Fruit fly (Drosophila melanogaster) whole organism, embryonic: ENCODE results near the gene CG12016.
A peak's percentile ranks its signal among the peaks of the same experiment; 100 is the strongest.

Experiments
- Antp ChIP-seq: fragments of 200-800 bp; sonication (Bioruptor generic); optimal IDR thresholded peaks from 3 replicates; lab custom pipeline; 2016; ENCODE audit warnings: missing biosample characterization, missing genetic modification characterization
- CG10366 ChIP-seq: fragments of 200-800 bp; sonication (Bioruptor generic); IDR thresholded peaks from 2 replicates; pipeline ENCODE4 v1.3.6; 2022; ENCODE audit warnings: missing biosample characterization, missing genetic modification characterization
- CG12155 ChIP-seq: fragments of 200-800 bp; sonication (Bioruptor generic); optimal IDR thresholded peaks from 3 replicates; lab custom pipeline; 2016; ENCODE audit warnings: missing biosample characterization, missing genetic modification characterization
- CG12219 ChIP-seq: fragments of 200-800 bp; sonication (Bioruptor generic); optimal IDR thresholded peaks from 3 replicates; lab custom pipeline; 2018; ENCODE audit warnings: missing biosample characterization, mild to moderate bottlenecking, missing genetic modification characterization
- CG13287 ChIP-seq: fragments of 200-800 bp; sonication (Bioruptor generic); IDR thresholded peaks from 2 replicates; pipeline ENCODE4 v1.3.6; 2022; ENCODE audit warnings: missing biosample characterization, missing genetic modification characterization; ENCODE audit not compliant: partially characterized antibody
- CG13775 ChIP-seq: fragments of 200-800 bp; sonication (Bioruptor generic); optimal IDR thresholded peaks from 3 replicates; lab custom pipeline; 2017; ENCODE audit warnings: missing biosample characterization, mild to moderate bottlenecking, missing genetic modification characterization
- CG14050 ChIP-seq: fragments of 200-800 bp; sonication (Bioruptor generic); IDR thresholded peaks from 3 replicates; pipeline ENCODE4 v1.3.6; 2022; ENCODE audit warnings: missing biosample characterization, missing genetic modification characterization
- CG14667 ChIP-seq: fragments of 200-800 bp; sonication (Bioruptor generic); IDR thresholded peaks from 2 replicates; pipeline ENCODE4 v1.3.6; 2022; ENCODE audit warnings: missing biosample characterization, missing genetic modification characterization
- CG1603 ChIP-seq: fragments of 200-800 bp; sonication (Bioruptor generic); optimal IDR thresholded peaks from 2 replicates; lab custom pipeline; 2019; ENCODE audit warnings: missing biosample characterization, mild to moderate bottlenecking, missing genetic modification characterization, moderate library complexity
- CG16815 ChIP-seq: fragments of 200-800 bp; sonication (Bioruptor generic); optimal IDR thresholded peaks from 3 replicates; lab custom pipeline; 2017; ENCODE audit warnings: missing biosample characterization, mild to moderate bottlenecking, missing genetic modification characterization
- CG17359 ChIP-seq: fragments of 200-800 bp; sonication (Bioruptor generic); optimal IDR thresholded peaks from 3 replicates; lab custom pipeline; 2018; ENCODE audit warnings: missing biosample characterization, mild to moderate bottlenecking, missing genetic modification characterization, moderate library complexity
- CG33557 ChIP-seq: fragments of 200-800 bp; sonication (Bioruptor generic); optimal IDR thresholded peaks from 2 replicates; lab custom pipeline; 2019; ENCODE audit warnings: missing biosample characterization, mild to moderate bottlenecking, missing genetic modification characterization, moderate library complexity
- CG3726 ChIP-seq: fragments of 200-800 bp; sonication (Bioruptor generic); IDR thresholded peaks from 3 replicates; pipeline ENCODE4, ENCODE4 v1.3.6; 2022; ENCODE audit warnings: missing biosample characterization, missing genetic modification characterization
- CG3995 ChIP-seq: fragments of 200-800 bp; sonication (Bioruptor generic); optimal IDR thresholded peaks from 3 replicates; lab custom pipeline; 2016; ENCODE audit warnings: missing biosample characterization, missing genetic modification characterization
- CG4282 ChIP-seq: fragments of 200-800 bp; sonication (Bioruptor generic); optimal IDR thresholded peaks from 2 replicates; lab custom pipeline; 2016; ENCODE audit warnings: missing biosample characterization, missing genetic modification characterization
- CG4360 ChIP-seq: fragments of 200-800 bp; sonication (Bioruptor generic); IDR thresholded peaks from 2 replicates; pipeline ENCODE4 v1.3.6; 2022; ENCODE audit warnings: missing biosample characterization, missing genetic modification characterization
- CG5180 ChIP-seq: fragments of 200-800 bp; sonication (Bioruptor generic); optimal IDR thresholded peaks from 3 replicates; lab custom pipeline; 2017; ENCODE audit warnings: missing biosample characterization, missing genetic modification characterization, mild to moderate bottlenecking, moderate library complexity, missing genetic modification reagents
- CG6254 ChIP-seq: fragments of 200-800 bp; sonication (Bioruptor generic); optimal IDR thresholded peaks from 3 replicates; lab custom pipeline; 2017; ENCODE audit warnings: mild to moderate bottlenecking, missing biosample characterization, missing genetic modification reagents, missing genetic modification characterization
- CG6272 ChIP-seq: fragments of 200-800 bp; sonication (Bioruptor generic); IDR thresholded peaks from 2 replicates; pipeline ENCODE4 v1.3.6; 2022; ENCODE audit warnings: missing biosample characterization, missing genetic modification characterization
- CG8478 ChIP-seq: fragments of >200 bp; optimal IDR thresholded peaks from 2 replicates; lab custom pipeline; 2018
- CTCF ChIP-seq: fragments of 200-800 bp; sonication (Bioruptor generic); optimal IDR thresholded peaks from 2 replicates; lab custom pipeline; 2017; ENCODE audit warnings: missing biosample characterization, mild to moderate bottlenecking, missing genetic modification characterization, moderate library complexity
- Chrac-16 ChIP-seq: fragments of 200-800 bp; sonication (Bioruptor generic); optimal IDR thresholded peaks from 3 replicates; lab custom pipeline; 2016; ENCODE audit warnings: missing biosample characterization, missing genetic modification characterization
- CkIIα-i1 ChIP-seq: fragments of 200-800 bp; sonication (Bioruptor generic); IDR thresholded peaks from 2 replicates; pipeline ENCODE4 v1.3.6; 2022; ENCODE audit warnings: missing biosample characterization, missing genetic modification characterization
- D19A ChIP-seq: fragments of 200-800 bp; optimal IDR thresholded peaks from 3 replicates; lab custom pipeline; 2019; ENCODE audit warnings: missing biosample characterization, mild to moderate bottlenecking, missing genetic modification characterization, moderate library complexity
- D19B ChIP-seq: fragments of 200-800 bp; sonication (Bioruptor generic); optimal IDR thresholded peaks from 2 replicates; lab custom pipeline; 2017; ENCODE audit warnings: missing biosample characterization, mild to moderate bottlenecking, missing genetic modification characterization
- Dref ChIP-seq: fragments of 200-800 bp; sonication (Bioruptor generic); IDR thresholded peaks from 2 replicates; pipeline ENCODE4 v1.3.6; 2022; ENCODE audit warnings: missing biosample characterization, missing genetic modification characterization
- Drgx ChIP-seq: fragments of 200-800 bp; sonication (Bioruptor generic); IDR thresholded peaks from 2 replicates; pipeline ENCODE4 v1.3.6; 2022; ENCODE audit warnings: missing biosample characterization, missing genetic modification characterization
- Fer1 ChIP-seq: fragments of 200-800 bp; sonication (Bioruptor generic); optimal IDR thresholded peaks from 2 replicates; lab custom pipeline; 2017; ENCODE audit warnings: missing biosample characterization, mild to moderate bottlenecking, missing genetic modification characterization
- HLH4C ChIP-seq: fragments of 200-800 bp; sonication (Bioruptor generic); IDR thresholded peaks from 3 replicates; pipeline ENCODE4 v1.3.6; 2022; ENCODE audit warnings: missing biosample characterization, missing genetic modification characterization; ENCODE audit not compliant: partially characterized antibody
- HmgD ChIP-seq: fragments of 200-800 bp; sonication (Bioruptor generic); optimal IDR thresholded peaks from 3 replicates; lab custom pipeline; 2016; ENCODE audit warnings: missing biosample characterization, missing genetic modification characterization
- MBD-R2 ChIP-seq: fragments of 200-800 bp; sonication (Bioruptor generic); IDR thresholded peaks from 2 replicates; pipeline ENCODE4 v1.3.6; 2022; ENCODE audit warnings: missing biosample characterization, missing genetic modification characterization
- Med ChIP-seq: fragments of 200-800 bp; sonication (Bioruptor generic); peaks from one replicate; lab custom pipeline; 2016; ENCODE audit warnings: missing biosample characterization, missing genetic modification characterization, mild to moderate bottlenecking, inconsistent platforms, moderate library complexity
- Rx ChIP-seq: fragments of 200-800 bp; sonication (Bioruptor generic); IDR thresholded peaks from 2 replicates; pipeline ENCODE4 v1.3.6; 2022; ENCODE audit warnings: missing biosample characterization, missing genetic modification characterization
- Sry-β ChIP-seq: fragments of 200-800 bp; sonication (Bioruptor generic); optimal IDR thresholded peaks from 2 replicates; lab custom pipeline; 2018; ENCODE audit warnings: missing biosample characterization, mild to moderate bottlenecking, missing genetic modification characterization, moderate library complexity
- Stat92E ChIP-seq, 3 experiments: fragments of >200 bp in 2 of 3; fragments of 200-800 bp in 1 of 3; sonication (Bioruptor generic) in 1 of 3; optimal IDR thresholded peaks; 2 replicates each; lab custom pipeline; 2017 to 2019; ENCODE audit warnings: missing biosample characterization in 3 of 3, missing genetic modification characterization in 3 of 3, mild to moderate bottlenecking in 1 of 3, moderate library complexity in 1 of 3
- Tbp ChIP-seq: fragments of >200 bp; optimal IDR thresholded peaks from 2 replicates; lab custom pipeline; 2018; ENCODE audit warnings: missing biosample characterization, missing genetic modification characterization
- Usf ChIP-seq: fragments of 200-800 bp; sonication (Bioruptor generic); optimal IDR thresholded peaks from 2 replicates; lab custom pipeline; 2017; ENCODE audit warnings: missing genotype, missing biosample characterization, missing genetic modification characterization
- Vsx1 ChIP-seq: fragments of 200-800 bp; sonication (Bioruptor generic); optimal IDR thresholded peaks from 2 replicates; lab custom pipeline; 2017; ENCODE audit warnings: missing biosample characterization, mild to moderate bottlenecking, missing genetic modification characterization, missing genetic modification reagents
- ash1 ChIP-seq: fragments of 200-800 bp; sonication (Bioruptor generic); optimal IDR thresholded peaks from 2 replicates; lab custom pipeline; 2018; ENCODE audit warnings: missing biosample characterization, mild to moderate bottlenecking, missing genetic modification characterization
- danr ChIP-seq: fragments of 200-800 bp; sonication (Bioruptor generic); IDR thresholded peaks from 2 replicates; pipeline ENCODE4 v1.3.6; 2022; ENCODE audit warnings: missing biosample characterization, missing genetic modification characterization
- emc ChIP-seq: fragments of 200-800 bp; sonication (Bioruptor generic); optimal IDR thresholded peaks from 2 replicates; lab custom pipeline; 2016; ENCODE audit warnings: missing biosample characterization, missing genetic modification characterization
- kni ChIP-seq: fragments of 200-800 bp; sonication (Bioruptor generic); optimal IDR thresholded peaks from 3 replicates; lab custom pipeline; 2017; ENCODE audit warnings: mild to moderate bottlenecking, missing biosample characterization, missing genetic modification reagents, missing genetic modification characterization
- luna ChIP-seq: fragments of 200-800 bp; sonication (Bioruptor generic); optimal IDR thresholded peaks from 2 replicates; lab custom pipeline; 2016; ENCODE audit warnings: missing biosample characterization, missing genetic modification characterization
- oc ChIP-seq: fragments of 200-800 bp; sonication (Bioruptor generic); optimal IDR thresholded peaks from 2 replicates; lab custom pipeline; 2018; ENCODE audit warnings: missing biosample characterization, mild to moderate bottlenecking, missing genetic modification characterization, moderate library complexity
- odd ChIP-seq: fragments of 200-800 bp; sonication (Bioruptor generic); optimal IDR thresholded peaks from 2 replicates; lab custom pipeline; 2017; ENCODE audit warnings: missing biosample characterization, mild to moderate bottlenecking, missing genetic modification characterization
- rib ChIP-seq: fragments of 200-800 bp; sonication (Bioruptor generic); IDR thresholded peaks from 2 replicates; pipeline ENCODE4 v1.3.6; 2022; ENCODE audit warnings: missing biosample characterization, missing genetic modification characterization
- sisA ChIP-seq: fragments of 200-800 bp; sonication (Bioruptor generic); IDR thresholded peaks from 2 replicates; pipeline ENCODE4 v1.3.6; 2022; ENCODE audit warnings: missing biosample characterization, missing genetic modification characterization
- so ChIP-seq: fragments of 200-800 bp; sonication (Bioruptor generic); IDR thresholded peaks from 3 replicates; pipeline ENCODE4 v1.3.6; 2022; ENCODE audit warnings: missing biosample characterization, missing genetic modification characterization
- ssp ChIP-seq: fragments of 200-800 bp; sonication (Bioruptor generic); IDR thresholded peaks from 2 replicates; pipeline ENCODE4 v1.3.6; 2022; ENCODE audit warnings: missing biosample characterization, missing genetic modification characterization
- stwl ChIP-seq: fragments of 200-800 bp; sonication (Bioruptor generic); optimal IDR thresholded peaks from 3 replicates; lab custom pipeline; 2018; ENCODE audit warnings: missing biosample characterization, mild to moderate bottlenecking, missing genetic modification characterization, moderate library complexity
- vfl ChIP-seq: fragments of 200-800 bp; sonication (Bioruptor generic); optimal IDR thresholded peaks from 2 replicates; lab custom pipeline; 2016; ENCODE audit warnings: missing biosample characterization, missing genetic modification characterization

CG12016 gene

DNA sequence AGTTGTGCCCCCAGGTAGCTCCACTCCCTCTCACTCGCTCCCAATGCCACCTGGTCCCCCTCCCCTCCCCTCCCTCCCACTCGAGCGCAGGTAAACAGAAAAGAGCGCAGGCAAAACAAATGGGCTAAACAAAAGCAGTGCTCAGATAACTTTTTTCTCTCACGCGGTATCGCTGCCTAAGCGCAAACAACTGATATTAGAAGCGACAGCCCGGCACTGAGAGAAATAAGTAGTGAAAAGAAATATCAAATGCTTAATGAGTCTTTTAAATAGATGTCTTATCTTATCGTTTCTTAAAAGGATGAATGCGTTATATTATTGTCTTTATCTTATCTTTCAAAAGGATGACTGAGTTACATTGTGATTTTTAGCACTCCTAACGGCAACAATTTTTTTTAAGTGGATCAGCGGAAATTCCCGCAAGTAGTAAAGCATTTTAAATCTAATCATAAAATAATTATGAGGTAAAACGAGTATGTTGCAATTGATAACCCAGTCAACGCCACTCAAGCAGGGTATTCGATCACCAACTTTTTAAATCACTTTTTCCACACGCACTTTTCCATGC is 18.1 kb upstream of the CG12016 start (continued):
- TF ChIP-seq D19A (tag; lab: Kevin White, UChicago), result peak; percentile 93
- TF ChIP-seq luna (GFP tag; lab: Kevin White, UChicago), result peak; percentile 70
- TF ChIP-seq CG12219 (GFP tag; lab: Kevin White, UChicago), result peak; percentile 92
- TF ChIP-seq CTCF, result peak; percentile 60
- peak; percentile 88 for TF ChIP-seq oc
- TF ChIP-seq HLH4C, result no peak
- TF ChIP-seq CG4360 (GFP tag; lab: Robert Waterston, UW), result peak; percentile 18; the same call in 1 of the 2 replicates
- TF ChIP-seq MBD-R2 (GFP tag; lab: Robert Waterston, UW), result peak; percentile 64; the same call in 1 of the 2 replicates
- TF ChIP-seq CG10366, result peak; percentile 92
- peak; percentile 84 for TF ChIP-seq CG12155 (GFP tag; lab: Kevin White, UChicago)
- TF ChIP-seq vfl (GFP tag; lab: Kevin White, UChicago), result peak; percentile 73
- TF ChIP-seq CG6272 (GFP tag; lab: Robert Waterston, UW), result peak; percentile 88
- peak; percentile 75 for TF ChIP-seq danr (GFP tag; lab: Robert Waterston, UW)
- peak; percentile 95 for TF ChIP-seq CG17359
- peak; percentile 73 for TF ChIP-seq Drgx
- peak; percentile 98 for TF ChIP-seq Med
- TF ChIP-seq CG14667 (GFP tag; lab: Robert Waterston, UW), result peak; percentile 75
- TF ChIP-seq D19B (GFP tag; lab: Kevin White, UChicago), result peak; percentile 74
- peak; percentile 72 for TF ChIP-seq Vsx1 (GFP tag; lab: Kevin White, UChicago)
- peak; percentile 28 for TF ChIP-seq Sry-β (GFP tag; lab: Kevin White, UChicago)
- peak; percentile 23 for TF ChIP-seq CG3995
- peak; percentile 74 for TF ChIP-seq ssp (GFP tag; lab: Robert Waterston, UW)
- peak in 2 of 3 experiments; percentile 26 to 37 for TF ChIP-seq Stat92E (GFP tag; optimal IDR thresholded peaks at IDR 0.05; lab: Kevin White, UChicago)
- no peak; the same call in 1 of the 2 replicates for TF ChIP-seq CG13287
- no peak for TF ChIP-seq Tbp (GFP tag; lab: Kevin White, UChicago)
- TF ChIP-seq CG1603 (tag; lab: Kevin White, UChicago), result peak; percentile 85
- peak; percentile 86 for TF ChIP-seq CG5180 (GFP tag; lab: Kevin White, UChicago)
- TF ChIP-seq Dref (GFP tag; lab: Robert Waterston, UW), result no peak
- TF ChIP-seq Usf, result peak; percentile 62
- TF ChIP-seq Fer1 (GFP tag; lab: Kevin White, UChicago), result peak; percentile 96
- TF ChIP-seq CkIIα-i1 (GFP tag; lab: Robert Waterston, UW), result no peak
- TF ChIP-seq sisA, result peak; percentile 88
- no peak for TF ChIP-seq CG8478 (lab: Kevin White, UChicago)
- TF ChIP-seq emc (GFP tag; lab: Kevin White, UChicago), result peak; percentile 74
- peak; percentile 86 for TF ChIP-seq Rx (GFP tag; lab: Robert Waterston, UW)
- peak; percentile 91 for TF ChIP-seq odd
- peak; percentile 53 for TF ChIP-seq CG4282 (GFP tag; lab: Kevin White, UChicago)
- TF ChIP-seq CG33557 (GFP tag; lab: Kevin White, UChicago), result peak; percentile 68
- peak; percentile 85 for TF ChIP-seq CG3726
- TF ChIP-seq CG6254 (GFP tag; lab: Kevin White, UChicago), result peak; percentile 87
- no peak for TF ChIP-seq stwl (tag; lab: Kevin White, UChicago)
- TF ChIP-seq CG13775, result peak; percentile 84
- peak; percentile 85 for TF ChIP-seq kni
- TF ChIP-seq HmgD (GFP tag; lab: Kevin White, UChicago), result peak; percentile 59
- TF ChIP-seq so (GFP tag; lab: Robert Waterston, UW), result peak; percentile 93
- TF ChIP-seq Chrac-16, result peak; percentile 89
- TF ChIP-seq CG16815 (GFP tag; lab: Kevin White, UChicago), result peak; percentile 69
- no peak for TF ChIP-seq ash1
- peak; percentile 81 for TF ChIP-seq rib (GFP tag; lab: Robert Waterston, UW)
- peak; percentile 82 for TF ChIP-seq Antp (GFP tag; lab: Kevin White, UChicago)
- TF ChIP-seq CG14050 (GFP tag; lab: Robert Waterston, UW), result peak; percentile 84
